Fruit fly (Drosophila melanogaster) whole organism, adult: ENCODE data around the gene Brr2.

Experiments used
- CG14711 ChIP-seq: fragments of 200-800 bp; sonication (Bioruptor generic); optimal IDR thresholded peaks from 2 replicates; lab custom pipeline; 2018; ENCODE audit warnings: missing biosample characterization, mild to moderate bottlenecking, missing genetic modification characterization, moderate library complexity
- Clk ChIP-seq: fragments of 200-800 bp; sonication (Bioruptor generic); optimal IDR thresholded peaks from 2 replicates; lab custom pipeline; 2017; ENCODE audit warnings: missing biosample characterization, missing genetic modification characterization
- Mnt ChIP-seq: fragments of 200-800 bp; sonication (Bioruptor generic); optimal IDR thresholded peaks from 2 replicates; lab custom pipeline; 2016; ENCODE audit warnings: missing biosample characterization, mild to moderate bottlenecking, missing genetic modification characterization
- cic ChIP-seq: fragments of 200-800 bp; sonication (Bioruptor generic); optimal IDR thresholded peaks from 2 replicates; lab custom pipeline; 2017; ENCODE audit warnings: missing biosample characterization, mild to moderate bottlenecking, missing genetic modification characterization, moderate library complexity
- pad ChIP-seq: fragments of 200-800 bp; sonication (Bioruptor generic); optimal IDR thresholded peaks from 3 replicates; lab custom pipeline; 2017; ENCODE audit warnings: missing biosample characterization, missing genetic modification characterization, mild to moderate bottlenecking, moderate library complexity, missing genetic modification reagents

DNA sequence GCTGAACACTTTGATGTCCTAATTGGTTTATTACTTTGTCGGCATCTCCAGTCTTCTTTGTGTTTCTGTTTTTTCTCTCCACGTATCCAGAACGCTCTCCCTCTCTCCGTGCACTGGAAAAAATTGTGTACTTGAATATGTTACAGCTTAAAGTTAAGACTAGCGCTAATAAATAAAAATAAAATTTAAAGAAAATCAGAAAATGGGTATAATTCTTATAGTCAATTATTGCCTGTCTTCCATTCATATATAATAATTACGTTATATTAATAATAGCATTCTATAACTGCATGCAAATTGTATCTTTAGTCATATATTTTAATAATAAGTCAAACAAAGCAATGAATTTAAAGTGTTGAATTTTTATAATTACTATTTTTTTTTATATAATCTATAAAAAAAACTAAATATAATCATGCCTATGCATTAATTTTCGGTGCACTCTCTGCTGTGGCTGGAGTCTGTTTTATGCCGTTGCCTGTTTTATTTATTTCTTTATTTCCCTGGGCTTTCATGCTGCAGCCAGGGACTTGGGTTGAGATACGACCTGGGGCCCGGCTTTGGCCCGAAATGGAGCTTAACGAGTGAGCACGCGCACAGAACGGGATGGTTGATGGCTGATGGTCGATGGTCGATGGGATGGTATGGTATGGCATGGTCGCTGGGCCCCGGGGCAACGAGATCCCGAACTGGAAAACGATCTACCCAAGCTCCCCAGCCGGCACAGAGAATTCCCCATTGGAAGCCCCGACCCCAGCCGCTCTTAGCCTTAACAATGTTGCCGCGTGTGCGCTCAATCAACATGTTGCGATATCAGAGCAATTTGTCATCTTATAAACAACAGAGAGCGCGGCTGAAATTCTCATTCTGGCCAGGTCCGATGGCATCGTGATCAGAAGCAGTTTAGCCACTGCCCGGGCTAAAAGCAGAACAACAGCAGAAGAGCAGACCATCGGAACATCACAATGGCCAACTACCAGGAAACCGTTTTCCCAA lies 48.4 kb upstream of the Brr2 start:
- no peak for TF ChIP-seq CG14711 (tag; lab: Kevin White, UChicago)
- TF ChIP-seq Mnt (GFP tag; lab: Kevin White, UChicago): no peak
- no peak for TF ChIP-seq Clk (GFP tag; lab: Kevin White, UChicago)
- TF ChIP-seq pad (GFP tag; lab: Kevin White, UChicago): no peak
- TF ChIP-seq cic (GFP tag; lab: Kevin White, UChicago): no peak
